Worm (Caenorhabditis elegans): ENCODE measurements around the gene pssy-2.

ce11 chrIII:13436843-13437242, 34.8 kb upstream of the pssy-2 start, which contains the start of gene F45G2.9:
- no peak for TF ChIP-seq W03F9.2 (tag; optimal IDR thresholded peaks at IDR 0.05)
- TF ChIP-seq him-1 (tag; optimal IDR thresholded peaks at IDR 0.05), result no peak
- no peak for TF ChIP-seq dao-5 (tag; optimal IDR thresholded peaks at IDR 0.05)

Data from whole organism, L4/young adult.